Fruit fly (Drosophila melanogaster) whole organism, embryonic: ENCODE measurements around the gene CG45045.
A peak's percentile ranks its signal among the peaks of the same experiment; 100 is the strongest.

Experiments used
- Aef1 ChIP-seq: fragments of 200-800 bp; sonication (Bioruptor generic); IDR thresholded peaks from 3 replicates; pipeline ENCODE4 v1.3.6; 2022; ENCODE audit warnings: missing biosample characterization, missing genetic modification characterization
- Asciz ChIP-seq: fragments of 200-800 bp; sonication (Bioruptor generic); optimal IDR thresholded peaks from 2 replicates; lab custom pipeline; 2017; ENCODE audit warnings: missing biosample characterization, mild to moderate bottlenecking, missing genetic modification characterization, missing genetic modification reagents
- Atf6 ChIP-seq: fragments of 200-800 bp; sonication (Bioruptor generic); IDR thresholded peaks from 2 replicates; pipeline ENCODE4 v1.3.6; 2022; ENCODE audit warnings: missing biosample characterization, missing genetic modification characterization
- Awh ChIP-seq: fragments of 200-800 bp; sonication (Bioruptor generic); IDR thresholded peaks from 2 replicates; pipeline ENCODE4, ENCODE4 v1.3.6; 2022; ENCODE audit warnings: missing biosample characterization, missing genetic modification characterization
- BEAF-32 ChIP-seq: fragments of 200-800 bp; sonication (Bioruptor generic); optimal IDR thresholded peaks from 3 replicates; lab custom pipeline; 2017; ENCODE audit warnings: missing biosample characterization, missing genetic modification characterization, mild to moderate bottlenecking, moderate library complexity, missing genetic modification reagents
- Blimp-1 ChIP-seq: fragments of 200-800 bp; sonication (Bioruptor generic); optimal IDR thresholded peaks from 3 replicates; lab custom pipeline; 2018; ENCODE audit warnings: missing biosample characterization, missing genetic modification characterization, mild to moderate bottlenecking, moderate library complexity, missing genetic modification reagents
- CG1024 ChIP-seq: fragments of 200-800 bp; sonication (Bioruptor generic); IDR thresholded peaks from 2 replicates; pipeline ENCODE4 v1.3.6; 2022; ENCODE audit warnings: missing biosample characterization, missing genetic modification characterization
- CG12155 ChIP-seq: fragments of 200-800 bp; sonication (Bioruptor generic); optimal IDR thresholded peaks from 3 replicates; lab custom pipeline; 2016; ENCODE audit warnings: missing biosample characterization, missing genetic modification characterization
- CG15514 ChIP-seq: fragments of 200-800 bp; sonication (Bioruptor generic); optimal IDR thresholded peaks from 3 replicates; lab custom pipeline; 2017; ENCODE audit warnings: missing biosample characterization, missing genetic modification characterization, mild to moderate bottlenecking, moderate library complexity, missing genetic modification reagents
- CG1647 ChIP-seq: fragments of 200-800 bp; sonication (Bioruptor generic); optimal IDR thresholded peaks from 3 replicates; lab custom pipeline; 2016; ENCODE audit warnings: missing biosample characterization, missing genetic modification characterization
- CG16779 ChIP-seq: fragments of 200-800 bp; sonication (Bioruptor generic); IDR thresholded peaks from 2 replicates; pipeline ENCODE4 v1.3.6; 2022; ENCODE audit warnings: missing biosample characterization, missing genetic modification characterization
- CG16815 ChIP-seq: fragments of 200-800 bp; sonication (Bioruptor generic); optimal IDR thresholded peaks from 3 replicates; lab custom pipeline; 2017; ENCODE audit warnings: missing biosample characterization, mild to moderate bottlenecking, missing genetic modification characterization
- CG3838 ChIP-seq: fragments of 200-800 bp; sonication (Bioruptor generic); optimal IDR thresholded peaks from 3 replicates; lab custom pipeline; 2016; ENCODE audit warnings: missing biosample characterization, missing genetic modification characterization
- CG43689 ChIP-seq: fragments of 200-800 bp; sonication (Bioruptor generic); IDR thresholded peaks from 2 replicates; pipeline ENCODE4 v1.3.6; 2022; ENCODE audit warnings: missing biosample characterization, missing genetic modification characterization
- CG5245 ChIP-seq: fragments of 200-800 bp; sonication (Bioruptor generic); optimal IDR thresholded peaks from 3 replicates; lab custom pipeline; 2016; ENCODE audit warnings: missing biosample characterization, missing genetic modification characterization
- CG6254 ChIP-seq: fragments of 200-800 bp; sonication (Bioruptor generic); optimal IDR thresholded peaks from 3 replicates; lab custom pipeline; 2017; ENCODE audit warnings: mild to moderate bottlenecking, missing biosample characterization, missing genetic modification reagents, missing genetic modification characterization
- CG6683 ChIP-seq: fragments of 200-800 bp; sonication (Bioruptor generic); optimal IDR thresholded peaks from 2 replicates; lab custom pipeline; 2017; ENCODE audit warnings: missing biosample characterization, mild to moderate bottlenecking, missing genetic modification characterization, missing genetic modification reagents
- CG6765 ChIP-seq: fragments of 200-800 bp; sonication (Bioruptor generic); optimal IDR thresholded peaks from 3 replicates; lab custom pipeline; 2017; ENCODE audit warnings: missing biosample characterization, mild to moderate bottlenecking, missing genetic modification characterization
- CG8281 ChIP-seq: fragments of 200-800 bp; sonication (Bioruptor generic); optimal IDR thresholded peaks from 2 replicates; lab custom pipeline; 2018; ENCODE audit warnings: missing biosample characterization, mild to moderate bottlenecking, missing genetic modification characterization, moderate library complexity
- CG9727 ChIP-seq: fragments of 200-800 bp; sonication (Bioruptor generic); optimal IDR thresholded peaks from 3 replicates; lab custom pipeline; 2017; ENCODE audit warnings: missing biosample characterization, mild to moderate bottlenecking, missing genetic modification characterization
- CG9797 ChIP-seq: fragments of 200-800 bp; sonication (Bioruptor generic); optimal IDR thresholded peaks from 3 replicates; lab custom pipeline; 2018; ENCODE audit warnings: missing biosample characterization, mild to moderate bottlenecking, missing genetic modification characterization
- CHES-1-like ChIP-seq: fragments of 200-800 bp; sonication (Bioruptor generic); optimal IDR thresholded peaks from 2 replicates; lab custom pipeline; 2016; ENCODE audit warnings: missing biosample characterization, missing genetic modification characterization
- D19A ChIP-seq: fragments of 200-800 bp; optimal IDR thresholded peaks from 3 replicates; lab custom pipeline; 2019; ENCODE audit warnings: missing biosample characterization, mild to moderate bottlenecking, missing genetic modification characterization, moderate library complexity
- Deaf1 ChIP-seq: fragments of 200-800 bp; optimal IDR thresholded peaks from 3 replicates; lab custom pipeline; 2019; ENCODE audit warnings: missing biosample characterization, mild to moderate bottlenecking, missing genetic modification characterization, moderate library complexity
- Dref ChIP-seq: fragments of 200-800 bp; sonication (Bioruptor generic); IDR thresholded peaks from 2 replicates; pipeline ENCODE4 v1.3.6; 2022; ENCODE audit warnings: missing biosample characterization, missing genetic modification characterization
- Fer1 ChIP-seq: fragments of 200-800 bp; sonication (Bioruptor generic); optimal IDR thresholded peaks from 2 replicates; lab custom pipeline; 2017; ENCODE audit warnings: missing biosample characterization, mild to moderate bottlenecking, missing genetic modification characterization
- Gug ChIP-seq: fragments of 200-800 bp; sonication (Bioruptor generic); IDR thresholded peaks from 4 replicates; pipeline ENCODE4 v1.3.6; 2022; ENCODE audit warnings: missing biosample characterization, missing genetic modification characterization
- H15 ChIP-seq: fragments of 200-800 bp; sonication (Bioruptor generic); IDR thresholded peaks from 3 replicates; pipeline ENCODE4 v1.3.6; 2022; ENCODE audit warnings: missing biosample characterization, missing genetic modification characterization
- HLH4C ChIP-seq: fragments of 200-800 bp; sonication (Bioruptor generic); IDR thresholded peaks from 3 replicates; pipeline ENCODE4 v1.3.6; 2022; ENCODE audit warnings: missing biosample characterization, missing genetic modification characterization; ENCODE audit not compliant: partially characterized antibody
- Hey ChIP-seq: fragments of 200-800 bp; sonication (Bioruptor generic); optimal IDR thresholded peaks from 3 replicates; lab custom pipeline; 2018; ENCODE audit warnings: missing biosample characterization, mild to moderate bottlenecking, missing genetic modification characterization
- Jarid2 ChIP-seq: fragments of 200-800 bp; sonication (Bioruptor generic); optimal IDR thresholded peaks from 3 replicates; lab custom pipeline; 2017; ENCODE audit warnings: mild to moderate bottlenecking, missing biosample characterization, missing genetic modification reagents, missing genetic modification characterization
- NC2α ChIP-seq: fragments of 200-800 bp; sonication (Bioruptor generic); optimal IDR thresholded peaks from 2 replicates; lab custom pipeline; 2016; ENCODE audit warnings: missing biosample characterization, missing genetic modification characterization
- NFAT ChIP-seq: fragments of 200-800 bp; sonication (Bioruptor generic); IDR thresholded peaks from 2 replicates; pipeline ENCODE4 v1.3.6; 2022; ENCODE audit warnings: missing biosample characterization, missing genetic modification characterization
- Neu2 ChIP-seq: fragments of 200-800 bp; sonication (Bioruptor generic); optimal IDR thresholded peaks from 3 replicates; lab custom pipeline; 2016; ENCODE audit warnings: missing biosample characterization, missing genetic modification characterization, borderline replicate concordance
- Opbp ChIP-seq: fragments of 200-800 bp; sonication (Bioruptor generic); IDR thresholded peaks from 3 replicates; pipeline ENCODE4 v1.3.6; 2022; ENCODE audit warnings: missing biosample characterization, missing genetic modification characterization; ENCODE audit not compliant: partially characterized antibody
- Poxn ChIP-seq: fragments of 200-800 bp; sonication (Bioruptor generic); IDR thresholded peaks from 2 replicates; pipeline ENCODE4 v1.3.6; 2022; ENCODE audit warnings: missing biosample characterization, missing genetic modification characterization
- Sox100B ChIP-seq: fragments of 200-800 bp; sonication (Bioruptor generic); optimal IDR thresholded peaks from 3 replicates; lab custom pipeline; 2018; ENCODE audit warnings: missing biosample characterization, mild to moderate bottlenecking, missing genetic modification characterization
- Xbp1 ChIP-seq: fragments of 200-800 bp; sonication (Bioruptor generic); optimal IDR thresholded peaks from 3 replicates; lab custom pipeline; 2016; ENCODE audit warnings: missing biosample characterization, mild to moderate bottlenecking, missing genetic modification characterization
- ase ChIP-seq: fragments of 200-800 bp; sonication (Bioruptor generic); IDR thresholded peaks from 3 replicates; pipeline ENCODE4 v1.3.6; 2022; ENCODE audit warnings: missing biosample characterization, missing genetic modification characterization
- btn ChIP-seq: fragments of 200-800 bp; sonication (Bioruptor generic); optimal IDR thresholded peaks from 2 replicates; lab custom pipeline; 2016; ENCODE audit warnings: missing biosample characterization, missing genetic modification characterization
- dpn ChIP-seq, 2 experiments: fragments of 200-800 bp; sonication (Bioruptor generic); optimal IDR thresholded peaks; 3 replicates each; lab custom pipeline; 2016; ENCODE audit warnings: missing biosample characterization in 2 of 2, missing genetic modification characterization in 2 of 2
- hbn ChIP-seq: fragments of 200-800 bp; sonication (Bioruptor generic); IDR thresholded peaks from 2 replicates; pipeline ENCODE4 v1.3.6; 2022; ENCODE audit warnings: missing biosample characterization, missing genetic modification characterization; ENCODE audit not compliant: partially characterized antibody
- jigr1 ChIP-seq: fragments of 200-800 bp; sonication (Bioruptor generic); IDR thresholded peaks from 3 replicates; pipeline ENCODE4 v1.3.6; 2022; ENCODE audit warnings: missing biosample characterization, missing genetic modification characterization
- kay ChIP-seq: fragments of 200-800 bp; sonication (Bioruptor generic); optimal IDR thresholded peaks from 2 replicates; lab custom pipeline; 2016; ENCODE audit warnings: missing biosample characterization, missing genetic modification characterization
- mld ChIP-seq: fragments of 200-800 bp; sonication (Bioruptor generic); IDR thresholded peaks from 3 replicates; pipeline ENCODE4 v1.3.6; 2022; ENCODE audit warnings: missing biosample characterization, missing genetic modification characterization; ENCODE audit not compliant: partially characterized antibody
- nerfin-1 ChIP-seq: fragments of 200-800 bp; sonication (Bioruptor generic); optimal IDR thresholded peaks from 3 replicates; lab custom pipeline; 2019; ENCODE audit warnings: missing biosample characterization, mild to moderate bottlenecking, missing genetic modification characterization, moderate library complexity
- pb ChIP-seq: fragments of 200-800 bp; sonication (Bioruptor generic); optimal IDR thresholded peaks from 3 replicates; lab custom pipeline; 2016; ENCODE audit warnings: missing biosample characterization, missing genetic modification characterization
- ssp ChIP-seq: fragments of 200-800 bp; sonication (Bioruptor generic); IDR thresholded peaks from 2 replicates; pipeline ENCODE4 v1.3.6; 2022; ENCODE audit warnings: missing biosample characterization, missing genetic modification characterization
- tap ChIP-seq: fragments of 200-800 bp; optimal IDR thresholded peaks from 3 replicates; lab custom pipeline; 2019; ENCODE audit warnings: missing biosample characterization, mild to moderate bottlenecking, missing genetic modification characterization, moderate library complexity
- tx ChIP-seq: fragments of 200-800 bp; sonication (Bioruptor generic); optimal IDR thresholded peaks from 2 replicates; lab custom pipeline; 2016; ENCODE audit warnings: missing biosample characterization, missing genetic modification characterization
- unc-4 ChIP-seq: fragments of 200-800 bp; sonication (Bioruptor generic); IDR thresholded peaks from 2 replicates; pipeline ENCODE4 v1.3.6; 2022; ENCODE audit warnings: missing biosample characterization, missing genetic modification characterization; ENCODE audit not compliant: partially characterized antibody

Gene CG45045

DNA sequence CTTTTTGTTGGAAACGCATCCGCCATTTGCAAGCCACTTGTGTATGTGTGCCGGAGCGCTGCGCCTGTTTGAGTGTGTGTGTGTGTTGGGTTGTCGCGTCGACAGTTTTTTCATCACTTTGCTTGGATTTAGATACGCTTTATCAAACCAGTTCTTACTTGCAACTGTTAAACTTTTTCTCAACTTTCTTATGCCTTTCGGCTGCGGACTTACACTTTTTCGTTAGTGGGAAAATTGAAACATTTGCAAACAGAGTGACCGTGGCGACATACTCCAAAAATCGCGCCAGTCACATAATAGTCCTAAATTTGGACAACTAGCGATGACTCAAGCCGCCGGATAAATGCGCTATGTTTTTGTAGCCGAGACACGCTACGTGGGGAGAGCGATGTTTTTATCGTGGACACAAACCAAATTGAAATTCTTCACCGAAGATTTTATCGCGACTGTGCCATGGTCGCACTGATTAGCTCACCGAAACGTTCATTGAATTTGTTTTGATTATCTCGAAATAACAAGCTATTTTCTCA, 14.9 kb downstream of the CG45045 start, which contains the start of the genes alt and CG7655 (continued):
- TF ChIP-seq CG16815 (GFP tag; lab: Kevin White, UChicago): no peak
- no peak for TF ChIP-seq CG6683 (GFP tag; lab: Kevin White, UChicago)
- peak; percentile 88 for TF ChIP-seq CG15514 (GFP tag; lab: Kevin White, UChicago)
- TF ChIP-seq Xbp1 (GFP tag; lab: Kevin White, UChicago): peak; percentile 43
- TF ChIP-seq CG6254: no peak
- TF ChIP-seq Gug (GFP tag; lab: Robert Waterston, UW): no peak
- TF ChIP-seq kay (GFP tag; lab: Kevin White, UChicago): peak; percentile 75
- TF ChIP-seq nerfin-1 (tag; lab: Kevin White, UChicago): no peak
- TF ChIP-seq unc-4 (GFP tag; lab: Robert Waterston, UW): no peak
- no peak for TF ChIP-seq Atf6 (GFP tag; lab: Robert Waterston, UW)
- TF ChIP-seq NFAT (GFP tag; lab: Robert Waterston, UW): no peak
- no peak for TF ChIP-seq Awh (GFP tag; lab: Robert Waterston, UW)
- TF ChIP-seq tx (GFP tag; lab: Kevin White, UChicago): no peak
- TF ChIP-seq dpn (GFP tag; optimal IDR thresholded peaks at IDR 0.05; lab: Kevin White, UChicago): peak; percentile 11 to 17
- TF ChIP-seq jigr1 (GFP tag; lab: Robert Waterston, UW): no peak
- TF ChIP-seq btn (GFP tag; lab: Kevin White, UChicago): no peak
- no peak for TF ChIP-seq Opbp (GFP tag; lab: Robert Waterston, UW)
- TF ChIP-seq CG43689 (GFP tag; lab: Robert Waterston, UW): no peak
- no peak for TF ChIP-seq CG1024 (GFP tag; lab: Robert Waterston, UW)
- TF ChIP-seq NC2α (GFP tag; lab: Kevin White, UChicago): no peak
- TF ChIP-seq ase: no peak
- no peak for TF ChIP-seq Aef1 (GFP tag; lab: Robert Waterston, UW)
- no peak for TF ChIP-seq CG8281 (tag; lab: Kevin White, UChicago)
- TF ChIP-seq Dref (GFP tag; lab: Robert Waterston, UW): no peak
- no peak for TF ChIP-seq Poxn (GFP tag; lab: Robert Waterston, UW)
- TF ChIP-seq CG6765 (GFP tag; lab: Kevin White, UChicago): no peak
- no peak for TF ChIP-seq H15 (GFP tag; lab: Robert Waterston, UW)
- no peak for TF ChIP-seq Blimp-1 (GFP tag; lab: Kevin White, UChicago)
- no peak for TF ChIP-seq CG16779
- no peak for TF ChIP-seq Neu2 (GFP tag; lab: Kevin White, UChicago)
- no peak for TF ChIP-seq Deaf1 (tag; lab: Kevin White, UChicago)
- TF ChIP-seq CG1647 (GFP tag; lab: Kevin White, UChicago): no peak
- TF ChIP-seq ssp (GFP tag; lab: Robert Waterston, UW): no peak
- peak; percentile 89 for TF ChIP-seq CHES-1-like (GFP tag; lab: Kevin White, UChicago)
- peak; percentile 100 for TF ChIP-seq CG9797
- TF ChIP-seq BEAF-32: peak; percentile 68
- TF ChIP-seq pb (GFP tag; lab: Kevin White, UChicago): peak; percentile 26
- no peak for TF ChIP-seq D19A (tag; lab: Kevin White, UChicago)
- TF ChIP-seq Asciz (GFP tag; lab: Kevin White, UChicago): no peak
- TF ChIP-seq Sox100B (GFP tag; lab: Kevin White, UChicago): no peak
- no peak for TF ChIP-seq Hey
- TF ChIP-seq CG3838 (GFP tag; lab: Kevin White, UChicago): no peak
- peak; percentile 10 for TF ChIP-seq CG12155 (GFP tag; lab: Kevin White, UChicago)
- TF ChIP-seq hbn (GFP tag; lab: Robert Waterston, UW): no peak
- TF ChIP-seq Fer1 (GFP tag; lab: Kevin White, UChicago): peak; percentile 10
- no peak for TF ChIP-seq mld
- TF ChIP-seq CG9727 (GFP tag; lab: Kevin White, UChicago): no peak
- no peak for TF ChIP-seq CG5245
- TF ChIP-seq tap (tag; lab: Kevin White, UChicago): peak; percentile 14
- TF ChIP-seq HLH4C: no peak
- no peak for TF ChIP-seq Jarid2
